Worm (Caenorhabditis elegans): ENCODE results near the gene fbxa-102.

Gene fbxa-102

DNA sequence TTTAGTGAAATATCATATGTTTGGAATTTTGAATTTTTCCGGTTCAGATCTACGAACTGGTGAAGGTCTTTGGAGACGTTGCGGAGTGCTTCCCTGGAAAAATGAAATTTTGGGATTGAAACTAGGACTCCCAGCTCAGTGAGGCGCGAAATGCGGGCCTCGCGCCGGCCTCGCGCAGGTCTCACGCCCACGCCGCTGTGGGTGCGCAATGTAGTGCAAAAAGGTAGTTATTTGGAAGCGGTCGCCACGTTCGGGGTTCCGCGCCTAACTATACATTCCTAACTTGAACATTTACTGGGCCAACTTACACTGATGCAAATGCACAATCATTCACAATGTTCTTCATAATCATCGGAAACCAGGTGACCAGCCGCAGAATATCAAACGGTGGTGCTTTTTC lies 6.4 kb upstream of the fbxa-102 start:
- TF ChIP-seq blmp-1 (tag; optimal IDR thresholded peaks at IDR 0.05) (no peak), zip-8 (tag; optimal IDR thresholded peaks at IDR 0.05) (no peak), lin-13 (tag; optimal IDR thresholded peaks at IDR 0.05) (no peak)

DNA sequence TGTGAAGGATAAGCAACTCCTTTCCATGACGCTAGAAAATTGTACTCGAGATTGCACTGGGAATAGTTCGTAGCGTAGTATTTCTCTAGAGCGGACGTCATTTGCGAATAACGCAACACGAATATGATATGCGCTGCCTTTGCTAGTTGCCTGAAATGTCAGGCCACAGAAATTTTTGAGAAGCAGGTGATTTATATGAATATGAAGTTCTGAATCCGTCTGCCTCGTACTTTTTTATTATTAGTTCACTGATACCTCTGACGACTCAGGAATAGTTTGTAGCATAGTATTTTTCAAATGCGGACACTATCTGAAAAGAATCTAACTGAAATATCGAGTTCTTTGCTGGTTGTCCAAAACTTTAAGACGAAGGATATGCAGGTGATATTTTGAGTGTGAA lies 2.4 kb upstream of the fbxa-102 start, which contains the start of gene srh-118:
srh-118 (minus strand) TSS at position 101 of the 400 bp plus-strand sequence.
- no peak for TF ChIP-seq mls-2 (tag; optimal IDR thresholded peaks at IDR 0.05)

DNA sequence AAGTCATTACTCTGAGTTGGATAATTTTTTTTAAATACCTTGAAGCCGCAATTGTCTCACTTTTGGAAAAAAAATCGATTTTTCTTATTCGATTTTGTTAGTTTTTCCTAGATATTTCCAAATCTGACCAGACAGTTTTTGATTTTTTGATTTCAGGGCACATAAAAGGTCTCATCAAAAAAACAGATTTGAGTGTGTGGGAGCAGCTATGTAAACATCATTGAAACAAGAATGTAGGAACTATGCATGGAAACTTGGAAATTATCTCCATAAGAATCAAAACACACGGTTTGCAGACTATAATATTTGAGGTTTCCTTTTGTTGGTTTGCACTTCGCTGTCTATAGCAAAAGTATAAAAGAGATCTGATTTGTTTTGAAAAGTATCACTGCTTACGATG lies 7.6 kb downstream of the fbxa-102 start, which contains the start of gene scl-24:
scl-24 (plus strand) TSS at position 301 of the 400 bp plus-strand sequence.
- TF ChIP-seq sem-2 (GFP tag; optimal IDR thresholded peaks at IDR 0.05) (no peak), nhr-76 (tag; optimal IDR thresholded peaks at IDR 0.05) (no peak), ztf-11 (tag; optimal IDR thresholded peaks at IDR 0.05) (no peak), lsy-2 (tag; optimal IDR thresholded peaks at IDR 0.05) (no peak), ceh-83 (GFP tag; optimal IDR thresholded peaks at IDR 0.05) (no peak), elt-3 (tag; optimal IDR thresholded peaks at IDR 0.05) (no peak), hlh-1 (tag; optimal IDR thresholded peaks at IDR 0.05) (no peak), zip-8 (tag; optimal IDR thresholded peaks at IDR 0.05) (no peak), M03D4.4 (tag; optimal IDR thresholded peaks at IDR 0.05) (no peak), ceh-39 (tag; optimal IDR thresholded peaks at IDR 0.05) (no peak), flh-1 (GFP tag; optimal IDR thresholded peaks at IDR 0.05) (no peak), ceh-43 (GFP tag; optimal IDR thresholded peaks at IDR 0.05) (no peak), pha-4 (tag; optimal IDR thresholded peaks at IDR 0.05) (no peak), lin-13 (tag; optimal IDR thresholded peaks at IDR 0.05) (no peak)

ce11 chrV:17485078-17485477 lies 8.6 kb downstream of the fbxa-102 start, which contains the start of gene srh-111:
Gene srh-111 (minus strand): TSS chrV:17485178.
- no peak for TF ChIP-seq snpc-4 (tag; optimal IDR thresholded peaks at IDR 0.05)
- TF ChIP-seq cnd-1 (tag; optimal IDR thresholded peaks at IDR 0.05): no peak
- no peak for TF ChIP-seq unc-120 (tag; optimal IDR thresholded peaks at IDR 0.05; ENCODE audit: poor library complexity, severe bottlenecking)
- no peak for TF ChIP-seq nhr-237 (tag; optimal IDR thresholded peaks at IDR 0.05)
- TF ChIP-seq ham-2 (GFP tag; optimal IDR thresholded peaks at IDR 0.05): no peak
- TF ChIP-seq nhr-76 (tag; optimal IDR thresholded peaks at IDR 0.05): no peak
- TF ChIP-seq nhr-12 (tag; optimal IDR thresholded peaks at IDR 0.05): no peak
- TF ChIP-seq unc-39 (tag; optimal IDR thresholded peaks at IDR 0.05): no peak

ce11 chrV:17476490-17476889 lies 17.1 kb downstream of the fbxa-102 start, which contains the start of gene srbc-61:
Gene srbc-61 (plus strand): TSS chrV:17476790.
- TF ChIP-seq hlh-1 (tag; optimal IDR thresholded peaks at IDR 0.05) (no peak), tbx-8 (GFP tag; optimal IDR thresholded peaks at IDR 0.05) (no peak), drap-1 (GFP tag; optimal IDR thresholded peaks at IDR 0.05) (no peak), ces-1 (GFP tag; optimal IDR thresholded peaks at IDR 0.05) (no peak), bed-3 (GFP tag; optimal IDR thresholded peaks at IDR 0.05) (no peak), ham-2 (GFP tag; optimal IDR thresholded peaks at IDR 0.05) (no peak), ceh-83 (GFP tag; optimal IDR thresholded peaks at IDR 0.05) (no peak)

- TF ChIP-seq nhr-12 (tag; optimal IDR thresholded peaks at IDR 0.05): no peak
- TF ChIP-seq blmp-1 (tag; optimal IDR thresholded peaks at IDR 0.05): no peak
- TF ChIP-seq ceh-43 (GFP tag; optimal IDR thresholded peaks at IDR 0.05): no peak
Measured at ce11 chrV:17473699-17474098, 19.9 kb downstream of the fbxa-102 start, which contains the start of gene srh-123. Gene srh-123 (plus strand): TSS chrV:17473999.

ce11 chrV:17471564-17471963 lies 22.1 kb downstream of the fbxa-102 start, which contains the start of gene srh-235:
Gene srh-235 (minus strand): TSS chrV:17471664.
- TF ChIP-seq ces-1 (GFP tag; optimal IDR thresholded peaks at IDR 0.05) (no peak), elt-3 (tag; optimal IDR thresholded peaks at IDR 0.05) (no peak)

DNA sequence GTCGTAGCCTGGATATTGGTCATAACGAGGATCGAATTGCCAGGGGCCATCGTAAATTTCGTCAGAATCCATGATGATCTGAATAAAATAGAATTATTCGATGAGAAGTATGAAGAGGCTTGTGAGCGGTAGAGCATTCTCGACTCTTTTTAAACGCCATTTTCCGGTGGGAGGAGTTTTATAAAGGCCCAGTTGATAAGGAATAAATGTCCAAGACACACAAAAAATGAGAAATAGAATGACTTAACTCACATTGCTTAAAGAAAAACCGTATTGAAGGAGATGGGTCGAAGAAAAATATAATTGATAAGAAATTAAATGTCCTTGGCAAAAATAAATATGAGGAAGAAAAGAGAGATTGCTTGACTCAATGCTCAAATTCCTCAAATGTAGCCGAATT lies 24.5 kb downstream of the fbxa-102 start, which contains the start of gene F20E11.17:
F20E11.17 (minus strand) TSS at position 101 of the 400 bp plus-strand sequence.
- no peak for TF ChIP-seq nhr-2 (tag; optimal IDR thresholded peaks at IDR 0.05)
- TF ChIP-seq snpc-4 (tag; optimal IDR thresholded peaks at IDR 0.05): no peak
- TF ChIP-seq lin-32 (GFP tag; optimal IDR thresholded peaks at IDR 0.05): no peak
